Worm (Caenorhabditis elegans): ENCODE data around the gene F54B3.4.

The F54B3.4 gene

DNA sequence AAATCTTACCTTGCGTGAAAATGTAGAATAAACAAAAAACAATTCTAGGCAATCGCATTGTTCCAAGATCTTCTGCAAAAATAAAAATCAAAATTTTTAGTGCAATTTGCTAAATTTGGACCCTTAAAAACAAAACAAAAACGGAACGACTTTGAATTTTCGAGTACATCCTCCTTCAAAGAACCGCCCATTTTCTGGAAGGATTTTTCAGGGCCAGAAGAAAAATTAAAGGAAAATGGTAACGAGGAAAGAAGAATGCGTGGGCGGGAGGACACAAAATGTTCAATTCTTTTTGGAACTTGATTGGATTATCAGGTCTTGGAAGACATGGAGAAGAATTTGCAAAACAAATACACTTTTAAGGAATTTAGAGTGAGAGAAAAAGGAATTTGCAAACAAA lies at the start of gene F54B3.4:
Gene F54B3.4, minus strand, starts transcription at position 101 of the 400 bp plus-strand sequence.
- TF ChIP-seq ces-1 (GFP tag; optimal IDR thresholded peaks at IDR 0.05), result peak; percentile 53
- TF ChIP-seq unc-39 (tag; optimal IDR thresholded peaks at IDR 0.05), result no peak

DNA sequence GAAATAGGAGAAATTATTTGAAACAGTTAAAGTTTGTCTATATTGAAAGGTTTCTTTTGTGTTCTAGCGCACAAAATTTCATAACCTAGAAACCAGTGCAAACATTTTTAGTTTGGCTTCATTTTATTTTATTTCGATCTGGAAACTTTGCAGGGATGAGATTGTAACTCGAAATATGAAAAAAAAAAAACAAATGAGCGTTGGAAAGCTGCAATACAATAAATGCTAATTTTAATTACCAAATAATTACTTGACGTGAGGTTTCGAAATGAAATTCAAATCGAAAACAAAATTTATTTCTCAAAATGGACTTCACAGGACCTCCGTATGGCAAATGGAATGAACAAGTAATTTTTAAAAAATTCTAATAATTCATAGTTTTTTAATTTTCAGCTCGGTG lies 46.0 kb upstream of the F54B3.4 start, which contains the start of gene M02G9.4:
Gene M02G9.4, plus strand, starts transcription at position 301 of the 400 bp plus-strand sequence.
- no peak for TF ChIP-seq ces-1 (GFP tag; optimal IDR thresholded peaks at IDR 0.05)
- no peak for TF ChIP-seq ceh-43 (GFP tag; optimal IDR thresholded peaks at IDR 0.05)

DNA sequence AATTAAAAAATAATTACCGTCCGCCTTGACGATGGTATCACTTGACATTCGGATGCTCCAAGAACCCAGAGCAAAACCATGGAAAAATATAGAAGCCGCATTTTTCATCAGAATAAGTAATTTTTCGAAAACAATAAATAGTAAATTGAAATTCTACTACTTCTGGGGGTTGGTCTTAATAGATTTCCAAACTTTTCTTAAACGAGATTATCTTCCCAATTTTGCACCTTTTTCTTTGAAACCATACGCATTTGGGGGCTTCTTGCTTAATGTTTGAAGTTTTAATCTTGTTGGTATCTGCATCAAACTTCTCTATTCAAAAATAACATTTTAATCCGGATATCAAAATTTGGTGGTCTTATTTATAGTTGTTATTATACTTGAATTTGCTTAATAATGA lies 45.1 kb upstream of the F54B3.4 start, which contains the start of gene gcy-5:
Gene gcy-5, minus strand, starts transcription at position 101 of the 400 bp plus-strand sequence.
- no peak for TF ChIP-seq mep-1 (tag; optimal IDR thresholded peaks at IDR 0.05)
- TF ChIP-seq drap-1 (GFP tag; optimal IDR thresholded peaks at IDR 0.05), result no peak
- no peak for TF ChIP-seq tbx-8 (GFP tag; optimal IDR thresholded peaks at IDR 0.05)
- no peak for TF ChIP-seq pha-4 (tag; optimal IDR thresholded peaks at IDR 0.05)
- no peak for TF ChIP-seq mls-2 (tag; optimal IDR thresholded peaks at IDR 0.05)
- TF ChIP-seq elt-3 (tag; optimal IDR thresholded peaks at IDR 0.05), result no peak
- TF ChIP-seq nhr-28 (tag; optimal IDR thresholded peaks at IDR 0.05), result no peak
- TF ChIP-seq cnd-1 (tag; optimal IDR thresholded peaks at IDR 0.05), result no peak

DNA sequence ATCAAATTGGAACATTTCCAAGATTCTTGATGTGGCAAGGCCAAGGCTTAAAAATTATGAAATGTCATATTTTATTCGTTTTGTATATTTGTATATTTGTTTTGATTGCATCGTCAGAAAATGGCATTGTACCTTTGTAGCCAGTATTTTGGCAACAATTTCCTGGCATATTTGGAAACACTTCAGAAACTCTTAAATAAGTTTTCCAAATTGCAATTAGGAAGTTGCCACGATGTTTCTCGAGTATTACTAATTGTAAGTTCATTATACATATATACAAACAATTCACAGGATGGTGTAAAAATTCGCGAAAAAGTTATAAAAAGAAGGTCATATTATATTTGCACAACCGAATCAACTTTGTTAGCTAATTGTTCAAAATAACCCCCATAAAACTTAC lies 44.3 kb upstream of the F54B3.4 start, which contains the start of gene idpp-8:
Gene idpp-8, plus strand, starts transcription at position 301 of the 400 bp plus-strand sequence.
- TF ChIP-seq unc-120 (tag; optimal IDR thresholded peaks at IDR 0.05; ENCODE audit: poor library complexity, severe bottlenecking), result no peak
- TF ChIP-seq ceh-43 (GFP tag; optimal IDR thresholded peaks at IDR 0.05), result no peak
- no peak for TF ChIP-seq mls-2 (tag; optimal IDR thresholded peaks at IDR 0.05)
- no peak for TF ChIP-seq nhr-76 (tag; optimal IDR thresholded peaks at IDR 0.05)

DNA sequence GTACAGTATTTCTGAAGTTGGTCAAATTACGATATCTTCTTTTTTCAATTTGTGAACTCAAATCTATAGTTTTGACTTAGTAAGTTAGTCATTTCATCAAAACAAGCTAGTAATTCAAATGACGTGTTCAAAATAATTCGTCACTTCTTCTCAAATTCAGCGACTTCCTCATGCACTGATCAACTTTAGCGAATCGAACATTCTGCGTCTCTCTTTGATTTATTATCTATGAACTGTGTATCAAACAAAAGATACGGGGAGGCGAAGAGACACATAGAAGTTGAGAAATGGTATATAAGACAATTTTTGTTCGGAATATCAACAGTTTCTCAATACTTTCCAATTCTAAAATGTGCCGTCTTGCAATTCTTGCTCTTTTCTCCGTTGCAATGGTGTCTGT lies 41.0 kb upstream of the F54B3.4 start, which contains the start of gene srlf-34:
Gene srlf-34, plus strand, starts transcription at position 321 of the 400 bp plus-strand sequence.
- no peak for TF ChIP-seq zip-8 (tag; optimal IDR thresholded peaks at IDR 0.05)
- TF ChIP-seq sptf-1 (tag; optimal IDR thresholded peaks at IDR 0.05), result no peak
- TF ChIP-seq ceh-43 (GFP tag; optimal IDR thresholded peaks at IDR 0.05), result no peak
- TF ChIP-seq ham-2 (GFP tag; optimal IDR thresholded peaks at IDR 0.05), result no peak
- no peak for TF ChIP-seq sem-2 (GFP tag; optimal IDR thresholded peaks at IDR 0.05)
- TF ChIP-seq snpc-4 (tag; optimal IDR thresholded peaks at IDR 0.05), result no peak
- TF ChIP-seq unc-62 (GFP tag; optimal IDR thresholded peaks at IDR 0.05), result no peak
- no peak for TF ChIP-seq ztf-11 (tag; optimal IDR thresholded peaks at IDR 0.05)
- TF ChIP-seq lin-13 (tag; optimal IDR thresholded peaks at IDR 0.05), result no peak
- no peak for TF ChIP-seq pha-4 (tag; optimal IDR thresholded peaks at IDR 0.05)
- TF ChIP-seq mab-5 (tag; optimal IDR thresholded peaks at IDR 0.05), result no peak
- no peak for TF ChIP-seq unc-120 (tag; optimal IDR thresholded peaks at IDR 0.05; ENCODE audit: poor library complexity, severe bottlenecking)
- TF ChIP-seq ceh-83 (GFP tag; optimal IDR thresholded peaks at IDR 0.05), result no peak
- no peak for TF ChIP-seq nhr-12 (tag; optimal IDR thresholded peaks at IDR 0.05)
- TF ChIP-seq bed-3 (GFP tag; optimal IDR thresholded peaks at IDR 0.05), result no peak
- no peak for TF ChIP-seq M03D4.4 (tag; optimal IDR thresholded peaks at IDR 0.05)
- no peak for TF ChIP-seq flh-1 (GFP tag; optimal IDR thresholded peaks at IDR 0.05)
- no peak for TF ChIP-seq ceh-39 (tag; optimal IDR thresholded peaks at IDR 0.05)
- TF ChIP-seq lsy-2 (tag; optimal IDR thresholded peaks at IDR 0.05), result no peak

DNA sequence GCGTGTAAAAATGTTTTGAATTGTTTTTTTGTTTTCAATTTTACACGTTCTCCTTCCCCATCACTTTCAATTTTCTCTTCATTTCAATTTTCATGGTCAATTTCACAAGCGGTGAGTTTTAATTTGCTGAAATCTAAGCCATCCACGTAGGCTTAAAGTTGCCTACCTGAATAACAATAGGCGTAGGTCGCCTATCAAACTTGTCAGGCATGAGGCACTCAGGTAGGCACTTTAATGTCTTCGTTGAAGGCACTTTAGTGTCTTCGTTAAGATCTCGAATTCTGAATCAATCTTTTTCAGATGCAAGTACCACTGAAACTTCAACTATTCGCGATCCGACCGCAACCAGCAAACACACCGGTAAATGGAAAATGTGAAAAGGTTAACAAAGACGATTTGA lies 38.3 kb upstream of the F54B3.4 start, which contains the start of gene ZK970.8:
Gene ZK970.8, plus strand, starts transcription at position 301 of the 400 bp plus-strand sequence.
- TF ChIP-seq tbx-8 (GFP tag; optimal IDR thresholded peaks at IDR 0.05), result no peak
- no peak for TF ChIP-seq zip-8 (tag; optimal IDR thresholded peaks at IDR 0.05)
- no peak for TF ChIP-seq unc-39 (tag; optimal IDR thresholded peaks at IDR 0.05)
- no peak for TF ChIP-seq snpc-4 (tag; optimal IDR thresholded peaks at IDR 0.05)
- no peak for TF ChIP-seq mls-2 (tag; optimal IDR thresholded peaks at IDR 0.05)
- TF ChIP-seq cnd-1 (tag; optimal IDR thresholded peaks at IDR 0.05), result no peak
- TF ChIP-seq mab-5 (tag; optimal IDR thresholded peaks at IDR 0.05), result no peak
- TF ChIP-seq mep-1 (tag; optimal IDR thresholded peaks at IDR 0.05), result no peak
- TF ChIP-seq nhr-12 (tag; optimal IDR thresholded peaks at IDR 0.05), result no peak
- no peak for TF ChIP-seq lin-32 (GFP tag; optimal IDR thresholded peaks at IDR 0.05)
- TF ChIP-seq hlh-1 (tag; optimal IDR thresholded peaks at IDR 0.05), result no peak
- TF ChIP-seq pha-4 (tag; optimal IDR thresholded peaks at IDR 0.05), result no peak
- TF ChIP-seq sem-2 (GFP tag; optimal IDR thresholded peaks at IDR 0.05), result no peak
- no peak for TF ChIP-seq drap-1 (GFP tag; optimal IDR thresholded peaks at IDR 0.05)
- no peak for TF ChIP-seq ceh-83 (GFP tag; optimal IDR thresholded peaks at IDR 0.05)
- no peak for TF ChIP-seq ceh-43 (GFP tag; optimal IDR thresholded peaks at IDR 0.05)
- no peak for TF ChIP-seq nhr-237 (tag; optimal IDR thresholded peaks at IDR 0.05)
- TF ChIP-seq bed-3 (GFP tag; optimal IDR thresholded peaks at IDR 0.05), result no peak
- no peak for TF ChIP-seq lin-13 (tag; optimal IDR thresholded peaks at IDR 0.05)

All from whole organism, mixed stage, embryonic.